Fruit fly (Drosophila melanogaster) whole organism, adult: Measurements from ENCODE around the gene gwl.

Experiments
- CG11617 ChIP-seq: fragments of 200-800 bp; sonication (Bioruptor generic); optimal IDR thresholded peaks from 2 replicates; lab custom pipeline; 2017; ENCODE audit warnings: mild to moderate bottlenecking, missing biosample characterization, missing genetic modification reagents, missing genetic modification characterization
- CG12768 ChIP-seq: fragments of 200-800 bp; sonication (Bioruptor generic); optimal IDR thresholded peaks from 2 replicates; lab custom pipeline; 2017; ENCODE audit warnings: missing biosample characterization, missing genetic modification characterization, mild to moderate bottlenecking, moderate library complexity, missing genetic modification reagents
- CG14711 ChIP-seq: fragments of 200-800 bp; sonication (Bioruptor generic); optimal IDR thresholded peaks from 2 replicates; lab custom pipeline; 2018; ENCODE audit warnings: missing biosample characterization, mild to moderate bottlenecking, missing genetic modification characterization, moderate library complexity
- CG1620 ChIP-seq: fragments of 200-800 bp; sonication (Bioruptor generic); optimal IDR thresholded peaks from 2 replicates; lab custom pipeline; 2016; ENCODE audit warnings: missing biosample characterization, missing genetic modification characterization
- CG33017 ChIP-seq: fragments of 200-800 bp; sonication (Bioruptor generic); optimal IDR thresholded peaks from 2 replicates; lab custom pipeline; 2018; ENCODE audit warnings: missing biosample characterization, mild to moderate bottlenecking, missing genetic modification characterization, moderate library complexity
- CG5204 ChIP-seq: fragments of 200-800 bp; sonication (Bioruptor generic); optimal IDR thresholded peaks from 2 replicates; lab custom pipeline; 2016; ENCODE audit warnings: missing biosample characterization, missing genetic modification characterization
- CG7045 ChIP-seq: fragments of 200-800 bp; sonication (Bioruptor generic); optimal IDR thresholded peaks from 2 replicates; lab custom pipeline; 2017; ENCODE audit warnings: missing biosample characterization, mild to moderate bottlenecking, missing genetic modification characterization
- CG7101 ChIP-seq: fragments of 200-800 bp; sonication (Bioruptor generic); optimal IDR thresholded peaks from 2 replicates; lab custom pipeline; 2018; ENCODE audit warnings: missing biosample characterization, mild to moderate bottlenecking, missing genetic modification characterization, moderate library complexity
- Clk ChIP-seq: fragments of 200-800 bp; sonication (Bioruptor generic); optimal IDR thresholded peaks from 2 replicates; lab custom pipeline; 2017; ENCODE audit warnings: missing biosample characterization, missing genetic modification characterization
- Crg-1 ChIP-seq: fragments of 200-800 bp; sonication (Bioruptor generic); optimal IDR thresholded peaks from 2 replicates; lab custom pipeline; 2016; ENCODE audit warnings: missing biosample characterization, missing genetic modification characterization
- Hr96 ChIP-seq: fragments of 200-800 bp; sonication (Bioruptor generic); optimal IDR thresholded peaks from 2 replicates; lab custom pipeline; 2016; ENCODE audit warnings: missing biosample characterization, missing genetic modification characterization
- Mnt ChIP-seq: fragments of 200-800 bp; sonication (Bioruptor generic); optimal IDR thresholded peaks from 2 replicates; lab custom pipeline; 2016; ENCODE audit warnings: missing biosample characterization, mild to moderate bottlenecking, missing genetic modification characterization
- bab1 ChIP-seq: fragments of 200-800 bp; sonication (Bioruptor generic); optimal IDR thresholded peaks from 3 replicates; lab custom pipeline; 2019; ENCODE audit warnings: missing biosample characterization, mild to moderate bottlenecking, missing genetic modification characterization, moderate library complexity
- cic ChIP-seq: fragments of 200-800 bp; sonication (Bioruptor generic); optimal IDR thresholded peaks from 2 replicates; lab custom pipeline; 2017; ENCODE audit warnings: missing biosample characterization, mild to moderate bottlenecking, missing genetic modification characterization, moderate library complexity
- cnc ChIP-seq, 2 experiments: fragments of >200 bp; optimal IDR thresholded peaks; 2 replicates each; lab custom pipeline; 2017
- kay ChIP-seq: fragments of 200-800 bp; sonication (Bioruptor generic); peaks from one replicate; lab custom pipeline; 2016; ENCODE audit warnings: missing biosample characterization, missing genetic modification characterization, borderline replicate concordance
- ovo ChIP-seq: fragments of 200-800 bp; sonication (Bioruptor generic); optimal IDR thresholded peaks from 2 replicates; lab custom pipeline; 2016; ENCODE audit warnings: missing biosample characterization, missing genetic modification characterization
- pad ChIP-seq: fragments of 200-800 bp; sonication (Bioruptor generic); optimal IDR thresholded peaks from 3 replicates; lab custom pipeline; 2017; ENCODE audit warnings: missing biosample characterization, missing genetic modification characterization, mild to moderate bottlenecking, moderate library complexity, missing genetic modification reagents
- tj ChIP-seq: fragments of 200-800 bp; sonication (Bioruptor generic); optimal IDR thresholded peaks from 3 replicates; lab custom pipeline; 2017; ENCODE audit warnings: missing biosample characterization, mild to moderate bottlenecking, missing genetic modification characterization, moderate library complexity
- toe ChIP-seq: fragments of 200-800 bp; sonication (Bioruptor generic); optimal IDR thresholded peaks from 2 replicates; lab custom pipeline; 2016; ENCODE audit warnings: missing biosample characterization, missing genetic modification characterization

gwl gene

dm6 chr3R:18741027-18741843 lies 4.9 kb upstream of the gwl start:
- peak; percentile 36 for TF ChIP-seq CG33017 (tag; lab: Kevin White, UChicago)
- no peak for TF ChIP-seq tj (GFP tag; lab: Kevin White, UChicago)
- no peak for TF ChIP-seq cnc (optimal IDR thresholded peaks at IDR 0.05; lab: Kevin White, UChicago)
- no peak for TF ChIP-seq kay (GFP tag; lab: Kevin White, UChicago)
- peak; percentile 71 for TF ChIP-seq pad (GFP tag; lab: Kevin White, UChicago)
- no peak for TF ChIP-seq Mnt (GFP tag; lab: Kevin White, UChicago)
- TF ChIP-seq CG11617 (GFP tag; lab: Kevin White, UChicago) = peak; percentile 18
- peak; percentile 86 for TF ChIP-seq CG14711 (tag; lab: Kevin White, UChicago)
- TF ChIP-seq CG7045 (GFP tag; lab: Kevin White, UChicago) = peak; percentile 45
- TF ChIP-seq Hr96 (GFP tag; lab: Kevin White, UChicago) = no peak
- no peak for TF ChIP-seq ovo (GFP tag; lab: Kevin White, UChicago)
- TF ChIP-seq cic (GFP tag; lab: Kevin White, UChicago) = no peak
- TF ChIP-seq bab1 (GFP tag; lab: Kevin White, UChicago) = peak; percentile 91
- peak; percentile 68 for TF ChIP-seq CG12768 (GFP tag; lab: Kevin White, UChicago)
- peak; percentile 84 for TF ChIP-seq CG7101 (tag; lab: Kevin White, UChicago)
- no peak for TF ChIP-seq Clk (GFP tag; lab: Kevin White, UChicago)

- TF ChIP-seq kay (GFP tag; lab: Kevin White, UChicago) (no peak), CG33017 (tag; lab: Kevin White, UChicago) (no peak), CG7045 (GFP tag; lab: Kevin White, UChicago) (no peak), CG7101 (tag; lab: Kevin White, UChicago) (no peak), bab1 (GFP tag; lab: Kevin White, UChicago) (no peak), Crg-1 (no peak), toe (no peak)
Observed at dm6 chr3R:18741844-18742187, 4.4 kb upstream of the gwl start.

dm6 chr3R:18742358-18743269 lies 3.6 kb upstream of the gwl start:
- TF ChIP-seq ovo (GFP tag; lab: Kevin White, UChicago) (peak; percentile 63), CG11617 (GFP tag; lab: Kevin White, UChicago) (peak; percentile 22), CG7045 (GFP tag; lab: Kevin White, UChicago) (no peak), kay (GFP tag; lab: Kevin White, UChicago) (no peak), cic (GFP tag; lab: Kevin White, UChicago) (no peak), CG33017 (tag; lab: Kevin White, UChicago) (no peak), Crg-1 (no peak), Clk (GFP tag; lab: Kevin White, UChicago) (no peak), CG12768 (GFP tag; lab: Kevin White, UChicago) (peak; percentile 33), pad (GFP tag; lab: Kevin White, UChicago) (peak; percentile 88), CG1620 (GFP tag; lab: Kevin White, UChicago) (no peak), tj (GFP tag; lab: Kevin White, UChicago) (peak; percentile 97), toe (no peak), CG7101 (tag; lab: Kevin White, UChicago) (peak; percentile 41), Hr96 (GFP tag; lab: Kevin White, UChicago) (no peak), bab1 (GFP tag; lab: Kevin White, UChicago) (no peak), cnc (optimal IDR thresholded peaks at IDR 0.05; lab: Kevin White, UChicago) (no peak), Mnt (GFP tag; lab: Kevin White, UChicago) (peak; percentile 63), CG14711 (tag; lab: Kevin White, UChicago) (peak; percentile 61), CG5204 (GFP tag; lab: Kevin White, UChicago) (no peak)

DNA sequence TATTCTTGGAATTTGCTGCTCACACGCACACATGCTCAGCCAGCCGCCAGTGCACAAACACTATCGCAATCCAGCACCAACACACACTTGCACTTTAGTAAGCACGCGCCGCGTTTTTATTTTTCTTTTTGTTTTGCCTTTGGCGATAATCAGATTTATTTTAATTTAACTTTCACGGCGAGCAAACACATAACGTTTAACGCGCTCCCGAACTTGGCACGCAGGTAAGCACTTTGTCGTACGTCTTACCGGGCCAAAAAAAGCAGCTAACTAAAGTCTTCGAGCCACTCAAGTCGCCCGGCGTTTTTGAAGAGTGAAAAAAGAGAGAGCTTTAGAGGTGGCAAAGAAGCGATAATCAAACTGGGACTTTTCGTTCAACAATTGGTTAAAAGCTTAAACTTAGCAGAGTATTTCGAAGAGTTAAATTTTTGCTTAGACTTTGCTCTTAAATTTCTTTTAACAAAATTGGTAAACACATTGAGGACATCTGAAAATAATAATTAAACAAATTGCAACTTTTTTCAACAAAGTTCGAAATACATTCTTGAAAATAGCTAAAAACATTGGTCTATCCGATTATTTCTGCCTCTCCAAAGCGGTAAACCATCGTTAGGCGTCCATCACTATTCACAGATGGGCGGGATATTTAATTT lies 2.8 kb upstream of the gwl start, which contains the start of gene Mekk1:
Gene Mekk1 (minus strand): TSS at position 325 of the 653 bp plus-strand sequence.
- TF ChIP-seq cnc (optimal IDR thresholded peaks at IDR 0.05; lab: Kevin White, UChicago) = no peak
- TF ChIP-seq Mnt (GFP tag; lab: Kevin White, UChicago) = peak; percentile 72
- TF ChIP-seq CG7045 (GFP tag; lab: Kevin White, UChicago) = peak; percentile 58
- TF ChIP-seq cic (GFP tag; lab: Kevin White, UChicago) = peak; percentile 8
- no peak for TF ChIP-seq tj (GFP tag; lab: Kevin White, UChicago)
- peak; percentile 74 for TF ChIP-seq CG5204 (GFP tag; lab: Kevin White, UChicago)
- no peak for TF ChIP-seq ovo (GFP tag; lab: Kevin White, UChicago)
- peak; percentile 66 for TF ChIP-seq CG12768 (GFP tag; lab: Kevin White, UChicago)
- TF ChIP-seq CG7101 (tag; lab: Kevin White, UChicago) = peak; percentile 84
- peak; percentile 72 for TF ChIP-seq bab1 (GFP tag; lab: Kevin White, UChicago)
- TF ChIP-seq CG14711 (tag; lab: Kevin White, UChicago) = peak; percentile 56
- no peak for TF ChIP-seq CG33017 (tag; lab: Kevin White, UChicago)
- peak; percentile 71 for TF ChIP-seq Crg-1
- peak; percentile 83 for TF ChIP-seq Hr96 (GFP tag; lab: Kevin White, UChicago)
- peak; percentile 44 for TF ChIP-seq pad (GFP tag; lab: Kevin White, UChicago)
- TF ChIP-seq Clk (GFP tag; lab: Kevin White, UChicago) = peak; percentile 51
- peak; percentile 88 for TF ChIP-seq toe
- TF ChIP-seq kay (GFP tag; lab: Kevin White, UChicago) = no peak
- TF ChIP-seq CG11617 (GFP tag; lab: Kevin White, UChicago) = peak; percentile 50
- peak; percentile 61 for TF ChIP-seq CG1620 (GFP tag; lab: Kevin White, UChicago)
